Fruit fly (Drosophila melanogaster): ENCODE measurements around the gene sick.

sick gene

DNA sequence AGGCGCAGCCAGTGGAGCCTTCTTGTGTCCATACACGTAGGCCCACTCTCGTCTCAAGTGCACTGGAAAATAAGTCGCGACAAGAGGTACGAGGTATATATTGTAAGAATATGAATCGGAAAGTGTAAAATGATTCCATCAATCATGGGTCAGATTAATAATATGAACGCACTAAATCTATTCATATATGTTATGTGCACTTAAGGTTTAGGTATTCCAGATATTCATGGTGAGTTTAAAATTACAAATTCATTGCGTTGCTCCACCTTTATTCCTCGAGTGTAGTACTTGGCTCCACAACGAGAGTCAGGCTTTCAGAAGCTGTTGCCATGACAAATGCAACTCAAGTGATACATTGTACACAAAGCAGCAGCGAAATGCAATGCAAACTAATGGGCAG lies 109.1 kb downstream of the sick start:
- TF ChIP-seq CG10348 (GFP tag; IDR thresholded peaks at IDR 0.05), result no peak
- TF ChIP-seq CG13204 (GFP tag; optimal IDR thresholded peaks at IDR 0.05), result no peak
- peak; percentile 54 for TF ChIP-seq CG15710 (tag; optimal IDR thresholded peaks at IDR 0.05)
- peak; percentile 77 for TF ChIP-seq CG14655 (GFP tag; optimal IDR thresholded peaks at IDR 0.05)
- peak; percentile 46; the same call in 1 of the 2 replicates for TF ChIP-seq CG32121 (GFP tag; IDR thresholded peaks at IDR 0.05)
- peak; percentile 49 for TF ChIP-seq CG17806 (tag; optimal IDR thresholded peaks at IDR 0.05)
- TF ChIP-seq fd96Ca (GFP tag; IDR thresholded peaks at IDR 0.05), result 0 out of 3 replicates have a peak, but pooled peaks have one; percentile 41
- TF ChIP-seq CG8159 (tag; optimal IDR thresholded peaks at IDR 0.05), result peak; percentile 50
- TF ChIP-seq CG4496 (GFP tag; IDR thresholded peaks at IDR 0.05), result peak; percentile 61; the same call in 2 of the 3 replicates
- no peak for TF ChIP-seq D1 (tag; optimal IDR thresholded peaks at IDR 0.05)
- TF ChIP-seq gl (tag; optimal IDR thresholded peaks at IDR 0.05), result no peak
- peak; percentile 52 for TF ChIP-seq Snoo (tag; optimal IDR thresholded peaks at IDR 0.05)
- peak; percentile 50 for TF ChIP-seq CG9948 (tag; optimal IDR thresholded peaks at IDR 0.05)
- peak; percentile 1 for TF ChIP-seq CG34367 (tag; optimal IDR thresholded peaks at IDR 0.05)
- peak; percentile 44 for TF ChIP-seq Ets98B (GFP tag; IDR thresholded peaks at IDR 0.05)
- peak; percentile 73 for TF ChIP-seq CG8301 (tag; optimal IDR thresholded peaks at IDR 0.05)
- no peak for TF ChIP-seq rn (GFP tag; IDR thresholded peaks at IDR 0.05)
- TF ChIP-seq Pif1A (GFP tag; optimal IDR thresholded peaks at IDR 0.05), result peak; percentile 25
- TF ChIP-seq Pif1B (GFP tag; optimal IDR thresholded peaks at IDR 0.05), result peak; percentile 62
- no peak for TF ChIP-seq EcR (GFP tag; optimal IDR thresholded peaks at IDR 0.05)
- TF ChIP-seq CG12605 (GFP tag; IDR thresholded peaks at IDR 0.05), result no peak

DNA sequence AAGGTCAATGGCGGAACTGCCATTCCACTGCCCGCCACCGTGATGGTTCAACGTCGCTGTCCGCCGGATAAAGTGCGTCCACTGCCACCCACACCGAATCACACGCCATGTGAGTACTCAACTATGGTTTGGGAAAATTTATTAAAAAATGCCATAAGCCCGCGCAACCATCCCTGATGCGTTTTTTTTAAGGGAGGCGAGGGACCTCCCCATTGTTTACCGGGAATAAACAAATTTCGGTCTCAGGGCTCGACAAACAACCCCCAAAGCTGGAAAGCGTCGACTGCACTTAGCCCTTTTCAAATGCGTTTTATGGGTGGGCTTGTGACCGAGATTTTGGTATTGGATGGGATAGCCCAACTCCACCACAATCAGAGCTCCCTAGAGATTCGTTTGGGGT lies 111.6 kb downstream of the sick start:
- TF ChIP-seq CG14655 (GFP tag; optimal IDR thresholded peaks at IDR 0.05) (no peak), CG4496 (GFP tag; IDR thresholded peaks at IDR 0.05) (no peak), CG8301 (tag; optimal IDR thresholded peaks at IDR 0.05) (no peak), CG12605 (GFP tag; IDR thresholded peaks at IDR 0.05) (no peak), gl (tag; optimal IDR thresholded peaks at IDR 0.05) (no peak), Ets98B (GFP tag; IDR thresholded peaks at IDR 0.05) (no peak)

DNA sequence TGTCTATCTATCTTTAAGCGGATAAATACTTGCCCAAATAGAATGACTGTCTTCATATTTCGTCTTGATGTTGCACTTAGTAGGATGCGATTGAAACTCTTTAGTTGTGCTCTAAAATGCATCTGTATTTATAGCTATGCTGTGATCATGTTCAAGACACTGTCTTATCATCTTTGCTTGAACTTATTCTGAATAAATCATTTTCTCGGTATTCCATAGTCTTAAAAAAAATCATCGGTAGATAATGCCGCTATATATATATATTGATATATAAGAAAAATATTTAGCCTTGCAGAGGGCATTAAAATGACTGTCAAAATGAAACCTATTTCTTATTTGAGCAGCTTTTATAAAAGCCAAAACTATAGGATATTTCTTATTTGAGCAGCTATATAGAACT lies 116.1 kb downstream of the sick start, which contains the start of gene TotF:
TSS of gene TotF (minus strand) at position 101 of the 400 bp plus-strand sequence.
- TF ChIP-seq Ets98B (GFP tag; IDR thresholded peaks at IDR 0.05) (no peak), Pif1B (GFP tag; optimal IDR thresholded peaks at IDR 0.05) (no peak), Pif1A (GFP tag; optimal IDR thresholded peaks at IDR 0.05) (no peak), CG14655 (GFP tag; optimal IDR thresholded peaks at IDR 0.05) (no peak), D1 (tag; optimal IDR thresholded peaks at IDR 0.05) (no peak), CG8301 (tag; optimal IDR thresholded peaks at IDR 0.05) (no peak), CG10348 (GFP tag; IDR thresholded peaks at IDR 0.05) (no peak), Snoo (tag; optimal IDR thresholded peaks at IDR 0.05) (no peak), CG12605 (GFP tag; IDR thresholded peaks at IDR 0.05) (no peak), rn (GFP tag; IDR thresholded peaks at IDR 0.05) (no peak), EcR (GFP tag; optimal IDR thresholded peaks at IDR 0.05) (no peak), CG9948 (tag; optimal IDR thresholded peaks at IDR 0.05) (no peak), CG15710 (tag; optimal IDR thresholded peaks at IDR 0.05) (no peak)

DNA sequence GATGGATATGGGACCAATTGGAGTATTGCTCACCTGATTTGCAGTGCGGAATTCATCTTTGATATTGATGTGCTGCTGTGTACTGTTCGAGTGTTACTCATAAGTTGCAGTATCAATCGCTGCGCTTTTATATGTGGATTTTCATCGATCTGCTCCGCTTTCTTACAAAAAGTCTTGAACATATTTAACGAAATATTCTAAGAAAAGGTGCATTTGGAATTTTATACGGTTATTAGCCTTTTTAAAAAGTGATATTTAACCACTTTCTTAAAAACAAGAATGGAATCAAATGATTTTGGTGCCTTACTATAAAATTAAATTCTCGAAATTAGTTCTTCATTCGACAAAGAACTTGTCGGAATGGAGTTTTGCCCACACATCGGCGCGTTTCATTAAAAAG lies 117.3 kb downstream of the sick start, which contains the start of gene TotE:
TSS of gene TotE (minus strand) at position 101 of the 400 bp plus-strand sequence.
- TF ChIP-seq CG12605 (GFP tag; IDR thresholded peaks at IDR 0.05) (no peak), Ets98B (GFP tag; IDR thresholded peaks at IDR 0.05) (no peak)

DNA sequence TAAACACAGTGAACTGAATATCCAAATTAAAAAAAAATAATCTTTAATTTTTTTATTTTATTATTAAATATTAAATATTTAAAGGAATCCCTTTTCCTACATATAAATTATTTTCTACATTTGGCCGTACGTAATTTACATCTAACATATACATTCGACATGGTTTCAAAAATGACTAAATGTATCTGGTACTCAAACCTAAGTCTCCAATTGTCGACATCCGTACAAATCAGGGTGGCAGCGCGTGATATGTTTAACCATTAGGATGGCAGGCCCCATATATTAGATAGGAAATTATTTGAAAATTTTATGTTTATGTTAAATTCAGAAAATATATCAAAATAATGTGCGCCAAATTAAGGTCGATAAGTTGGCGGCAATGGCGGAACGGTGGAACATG lies 119.0 kb downstream of the sick start:
- TF ChIP-seq D1 (tag; optimal IDR thresholded peaks at IDR 0.05) (peak; percentile 76), CG8159 (tag; optimal IDR thresholded peaks at IDR 0.05) (peak; percentile 17), gl (tag; optimal IDR thresholded peaks at IDR 0.05) (no peak), CG32121 (GFP tag; IDR thresholded peaks at IDR 0.05) (0 out of 2 replicates have a peak, but pooled peaks have one; percentile 15)

DNA sequence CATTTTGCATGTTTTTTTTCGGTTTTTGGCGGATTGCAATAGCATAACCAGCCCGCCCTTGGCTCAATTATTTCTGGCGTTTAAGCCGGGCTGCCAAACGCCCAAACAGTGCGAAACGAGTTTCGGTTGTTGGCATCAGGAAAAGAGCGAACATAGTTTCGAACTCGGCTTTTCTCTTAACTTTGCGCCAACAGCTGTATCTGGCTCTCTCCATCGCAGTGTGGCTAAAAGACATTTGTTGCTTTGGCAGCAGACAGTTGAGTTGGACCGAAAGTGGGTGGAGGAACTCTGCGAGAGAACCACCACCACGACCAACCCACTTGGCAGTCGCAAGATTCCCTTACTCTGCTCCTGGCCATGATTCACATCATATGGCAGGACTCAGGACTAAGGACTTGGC lies 120.8 kb downstream of the sick start:
- TF ChIP-seq CG32121 (GFP tag; IDR thresholded peaks at IDR 0.05) (peak; percentile 13; the same call in 1 of the 2 replicates), CG12605 (GFP tag; IDR thresholded peaks at IDR 0.05) (0 out of 2 replicates have a peak, but pooled peaks have one; percentile 30), CG14655 (GFP tag; optimal IDR thresholded peaks at IDR 0.05) (no peak), CG17806 (tag; optimal IDR thresholded peaks at IDR 0.05) (no peak), EcR (GFP tag; optimal IDR thresholded peaks at IDR 0.05) (peak; percentile 10), CG4496 (GFP tag; IDR thresholded peaks at IDR 0.05) (peak; percentile 56; the same call in 1 of the 3 replicates)

DNA sequence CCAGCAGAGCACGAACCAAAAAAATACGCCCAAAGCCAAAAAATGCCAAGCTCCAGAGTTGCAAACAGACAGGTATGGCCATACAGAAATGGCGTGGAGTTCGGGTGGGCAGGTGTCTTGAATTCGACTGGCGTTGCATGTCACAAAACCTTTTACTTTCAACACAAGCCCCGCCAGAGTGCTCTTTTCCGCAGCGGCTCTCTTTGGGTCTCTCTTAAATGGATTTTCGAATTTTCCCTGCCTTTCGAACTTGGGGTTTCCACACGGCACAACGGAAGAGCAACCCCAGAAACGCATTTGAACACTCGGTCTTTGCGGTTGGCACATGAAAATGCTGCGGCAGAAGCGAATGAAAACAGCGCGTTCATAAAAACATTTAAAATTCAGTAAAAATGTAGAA lies 121.7 kb downstream of the sick start:
- TF ChIP-seq Ets98B (GFP tag; IDR thresholded peaks at IDR 0.05) (no peak), CG12605 (GFP tag; IDR thresholded peaks at IDR 0.05) (no peak; the same call in 1 of the 2 replicates), Snoo (tag; optimal IDR thresholded peaks at IDR 0.05) (no peak), CG14655 (GFP tag; optimal IDR thresholded peaks at IDR 0.05) (no peak), fd96Ca (GFP tag; IDR thresholded peaks at IDR 0.05) (0 out of 3 replicates have a peak, but pooled peaks have one; percentile 30), CG8301 (tag; optimal IDR thresholded peaks at IDR 0.05) (no peak), CG13204 (GFP tag; optimal IDR thresholded peaks at IDR 0.05) (no peak), D1 (tag; optimal IDR thresholded peaks at IDR 0.05) (no peak), Pif1A (GFP tag; optimal IDR thresholded peaks at IDR 0.05) (no peak), CG32121 (GFP tag; IDR thresholded peaks at IDR 0.05) (no peak), CG15710 (tag; optimal IDR thresholded peaks at IDR 0.05) (no peak), CG10348 (GFP tag; IDR thresholded peaks at IDR 0.05) (no peak), CG8159 (tag; optimal IDR thresholded peaks at IDR 0.05) (no peak), rn (GFP tag; IDR thresholded peaks at IDR 0.05) (no peak), CG4496 (GFP tag; IDR thresholded peaks at IDR 0.05) (peak; percentile 54; the same call in 1 of the 3 replicates), Pif1B (GFP tag; optimal IDR thresholded peaks at IDR 0.05) (no peak), CG17806 (tag; optimal IDR thresholded peaks at IDR 0.05) (no peak), CG9948 (tag; optimal IDR thresholded peaks at IDR 0.05) (no peak)
